Worm (Caenorhabditis elegans) whole organism, L4 larva: ENCODE data around the gene Y46G5A.39.

ENCODE experiments used
- D1046.2 ChIP-seq: fragments of 200-800 bp; sonication (Bioruptor generic); IDR thresholded peaks from 2 replicates; pipeline ENCODE4 v1.3.6; 2022; ENCODE audit warnings: missing genetic modification characterization, missing compliant biosample characterization
- F10B5.3 ChIP-seq: sonication (generic microtip); optimal IDR thresholded peaks from 2 replicates; lab custom pipeline; 2016; ENCODE audit warnings: mild to moderate bottlenecking, missing genetic modification characterization, missing compliant biosample characterization
- F26F4.8 ChIP-seq: fragments of 200-800 bp; sonication (Bioruptor generic); conservative IDR thresholded peaks from 2 replicates; pipeline ENCODE4 v1.3.6; 2022; ENCODE audit warnings: missing genetic modification characterization, missing compliant biosample characterization
- F37D6.2 ChIP-seq: sonication (generic microtip); optimal IDR thresholded peaks from 2 replicates; lab custom pipeline; 2016; ENCODE audit warnings: mild to moderate bottlenecking, missing genetic modification characterization, missing compliant biosample characterization
- F44E2.7 ChIP-seq: fragments of 200-800 bp; sonication (Bioruptor generic); IDR thresholded peaks from 2 replicates; pipeline ENCODE4 v2.1.2; 2022; ENCODE audit warnings: missing genetic modification characterization, missing compliant biosample characterization
- T26A8.4 ChIP-seq: fragments of 200-800 bp; sonication (Bioruptor generic); IDR thresholded peaks from 2 replicates; pipeline ENCODE4 v1.3.6; 2022; ENCODE audit warnings: missing genetic modification characterization, missing compliant biosample characterization
- Y105C5A.15 ChIP-seq: fragments of 200-800 bp; sonication (Bioruptor generic); IDR thresholded peaks from 2 replicates; pipeline ENCODE4 v1.3.6; 2022; ENCODE audit warnings: missing genetic modification characterization, missing compliant biosample characterization
- aha-1 ChIP-seq: fragments of 150-350 bp; peaks from one replicate; lab custom pipeline; 2014; ENCODE audit warnings: missing biosample characterization, missing genetic modification characterization
- ama-1 ChIP-seq: fragments of 150-350 bp; optimal IDR thresholded peaks from 2 replicates; lab custom pipeline; 2014; ENCODE audit warnings: inconsistent platforms, mixed read lengths
- ceh-28 ChIP-seq: fragments of 150-350 bp; optimal IDR thresholded peaks from 2 replicates; lab custom pipeline; 2014; ENCODE audit warnings: missing biosample characterization, missing genetic modification reagents, missing genetic modification characterization
- ceh-32 ChIP-seq: sonication (generic microtip); optimal IDR thresholded peaks from 2 replicates; lab custom pipeline; 2016; ENCODE audit warnings: mild to moderate bottlenecking, missing genetic modification characterization, missing compliant biosample characterization; ENCODE audit not compliant: poor library complexity
- ceh-62 ChIP-seq: sonication (generic microtip); optimal IDR thresholded peaks from 2 replicates; lab custom pipeline; 2017; ENCODE audit warnings: missing biosample characterization, missing genetic modification characterization
- ces-1 ChIP-seq: fragments of 150-350 bp; sonication (generic microtip); optimal IDR thresholded peaks from 4 replicates; lab custom pipeline; 2014; ENCODE audit warnings: missing biosample characterization, missing genetic modification reagents, missing genetic modification characterization
- daf-16 ChIP-seq, 3 experiments: sonication (generic microtip); optimal IDR thresholded peaks; 2 replicates each; lab custom pipeline; 2016 to 2017; ENCODE audit warnings: missing genetic modification characterization in 3 of 3, missing genetic modification reagents in 3 of 3, mild to moderate bottlenecking in 2 of 3, missing compliant biosample characterization in 2 of 3, missing biosample characterization in 1 of 3, moderate library complexity in 1 of 3
- daf-19 ChIP-seq: fragments of 200-800 bp; sonication (Bioruptor generic); conservative IDR thresholded peaks from 2 replicates; pipeline ENCODE4 v1.3.6; 2022; ENCODE audit warnings: missing genetic modification characterization, missing compliant biosample characterization
- dmd-6 ChIP-seq: fragments of 200-800 bp; sonication (Bioruptor generic); IDR thresholded peaks from 2 replicates; pipeline ENCODE4 v1.3.6; 2022; ENCODE audit warnings: missing genetic modification reagents, missing genetic modification characterization, missing compliant biosample characterization
- dmd-8 ChIP-seq: fragments of 200-800 bp; sonication (Bioruptor generic); IDR thresholded peaks from 2 replicates; pipeline ENCODE4 v1.3.6; 2022; ENCODE audit warnings: missing genetic modification characterization, missing compliant biosample characterization
- dve-1 ChIP-seq: sonication (generic microtip); optimal IDR thresholded peaks from 2 replicates; lab custom pipeline; 2017; ENCODE audit warnings: antibody characterized with exemption, mild to moderate bottlenecking, missing genetic modification characterization, missing compliant biosample characterization; ENCODE audit not compliant: insufficient read depth
- egl-27 ChIP-seq: sonication (generic microtip); optimal IDR thresholded peaks from 3 replicates; lab custom pipeline; 2017; ENCODE audit warnings: missing biosample characterization, missing genetic modification reagents, missing genetic modification characterization
- gei-8 ChIP-seq: fragments of 200-800 bp; sonication (Bioruptor generic); optimal IDR thresholded peaks from 2 replicates; lab custom pipeline; 2018; ENCODE audit warnings: mild to moderate bottlenecking, missing genetic modification characterization, missing compliant biosample characterization
- hlh-11 ChIP-seq: fragments of 200-800 bp; sonication (Bioruptor generic); optimal IDR thresholded peaks from 2 replicates; lab custom pipeline; 2018; ENCODE audit warnings: mild to moderate bottlenecking, missing genetic modification characterization, missing compliant biosample characterization
- hlh-30 ChIP-seq: sonication (generic microtip); optimal IDR thresholded peaks from 2 replicates; lab custom pipeline; 2017; ENCODE audit warnings: antibody characterized with exemption, mild to moderate bottlenecking, missing genetic modification characterization, missing compliant biosample characterization; ENCODE audit not compliant: insufficient read depth
- lin-38 ChIP-seq: fragments of 200-800 bp; sonication (Bioruptor generic); IDR thresholded peaks from 2 replicates; pipeline ENCODE4 v1.3.6; 2022; ENCODE audit warnings: missing genetic modification reagents, missing genetic modification characterization, missing compliant biosample characterization
- madf-5 ChIP-seq, 2 experiments: fragments of 200-800 bp; sonication (Bioruptor generic); IDR thresholded peaks; 2 replicates each; pipeline ENCODE4 v1.3.6; 2022; ENCODE audit warnings: missing compliant biosample characterization in 2 of 2, missing genetic modification characterization in 2 of 2
- madf-9 ChIP-seq: fragments of 200-800 bp; sonication (Bioruptor generic); conservative IDR thresholded peaks from 2 replicates; pipeline ENCODE4 v1.3.6; 2022; ENCODE audit warnings: missing genetic modification reagents, missing genetic modification characterization, missing compliant biosample characterization
- mep-1 ChIP-seq: fragments of 150-350 bp; sonication (generic microtip); optimal IDR thresholded peaks from 3 replicates; lab custom pipeline; 2014; ENCODE audit warnings: missing biosample characterization, missing genetic modification characterization
- mxl-2 ChIP-seq: fragments of 200-800 bp; sonication (Bioruptor generic); conservative IDR thresholded peaks from 2 replicates; pipeline ENCODE4 v1.3.6; 2022; ENCODE audit warnings: missing genetic modification reagents, missing genetic modification characterization, missing compliant biosample characterization
- nhr-102 ChIP-seq: sonication (generic microtip); optimal IDR thresholded peaks from 2 replicates; lab custom pipeline; 2016; ENCODE audit warnings: mild to moderate bottlenecking, missing genetic modification characterization, moderate library complexity, missing compliant biosample characterization
- nhr-237 ChIP-seq: sonication (generic microtip); optimal IDR thresholded peaks from 2 replicates; lab custom pipeline; 2017; ENCODE audit warnings: missing biosample characterization, missing genetic modification characterization
- nhr-41 ChIP-seq: fragments of 200-800 bp; sonication (Bioruptor generic); IDR thresholded peaks from 2 replicates; pipeline ENCODE4 v1.3.6; 2022; ENCODE audit warnings: missing genetic modification reagents, missing genetic modification characterization, missing compliant biosample characterization
- nhr-42 ChIP-seq: fragments of 200-800 bp; sonication (Bioruptor generic); IDR thresholded peaks from 2 replicates; pipeline ENCODE4 v1.3.6; 2022; ENCODE audit warnings: missing genetic modification characterization, missing compliant biosample characterization
- nhr-48 ChIP-seq: sonication (generic microtip); optimal IDR thresholded peaks from 2 replicates; lab custom pipeline; 2016; ENCODE audit warnings: mild to moderate bottlenecking, missing genetic modification characterization, missing compliant biosample characterization
- nhr-76 ChIP-seq: fragments of 150-350 bp; optimal IDR thresholded peaks from 2 replicates; lab custom pipeline; 2014; ENCODE audit warnings: missing biosample characterization, missing genetic modification characterization
- php-3 ChIP-seq: fragments of 200-800 bp; sonication (Bioruptor generic); IDR thresholded peaks from 2 replicates; pipeline ENCODE4 v1.3.6; 2022; ENCODE audit warnings: missing genetic modification reagents, missing genetic modification characterization, missing compliant biosample characterization
- rbr-2 ChIP-seq: sonication (generic microtip); optimal IDR thresholded peaks from 2 replicates; lab custom pipeline; 2016; ENCODE audit warnings: missing genotype, missing genetic modification characterization, missing compliant biosample characterization
- saeg-2 ChIP-seq: fragments of 200-800 bp; sonication (Bioruptor generic); IDR thresholded peaks from 2 replicates; pipeline ENCODE4 v1.3.6; 2022; ENCODE audit warnings: missing genetic modification reagents, missing genetic modification characterization, missing compliant biosample characterization
- set-16 ChIP-seq: fragments of 200-800 bp; sonication (Bioruptor generic); IDR thresholded peaks from 2 replicates; pipeline ENCODE4 v1.3.6; 2022; ENCODE audit warnings: missing genetic modification reagents, missing genetic modification characterization, missing compliant biosample characterization
- snpc-1.2 ChIP-seq: fragments of 200-800 bp; sonication (Bioruptor generic); IDR thresholded peaks from 2 replicates; pipeline ENCODE4 v1.3.6; 2022; ENCODE audit warnings: missing genetic modification reagents, missing genetic modification characterization, missing compliant biosample characterization
- snpc-4 ChIP-seq: fragments of 150-350 bp; optimal IDR thresholded peaks from 2 replicates; lab custom pipeline; 2014; ENCODE audit warnings: missing biosample characterization, missing genetic modification characterization
- spr-1 ChIP-seq: sonication (generic microtip); optimal IDR thresholded peaks from 2 replicates; lab custom pipeline; 2016; ENCODE audit warnings: mild to moderate bottlenecking, missing genetic modification characterization, missing compliant biosample characterization
- spr-3 ChIP-seq: fragments of 200-800 bp; sonication (Bioruptor generic); optimal IDR thresholded peaks from 2 replicates; lab custom pipeline; 2018; ENCODE audit warnings: mild to moderate bottlenecking, missing genetic modification characterization, missing compliant biosample characterization
- unc-130 ChIP-seq: sonication (generic microtip); optimal IDR thresholded peaks from 2 replicates; lab custom pipeline; 2016; ENCODE audit warnings: missing genetic modification reagents, missing genetic modification characterization, missing compliant biosample characterization
- unc-62 ChIP-seq, 3 experiments: fragments of 150-350 bp in 1 of 3; sonication (generic microtip); optimal IDR thresholded peaks in 2 of 3; peaks in 1 of 3; 1 replicate in 1 of 3; 2 replicates in 2 of 3; lab custom pipeline; 2014 to 2017; ENCODE audit warnings: missing biosample characterization in 3 of 3, missing genetic modification characterization in 3 of 3, missing genetic modification reagents in 3 of 3, missing genotype in 1 of 3
- zag-1 ChIP-seq: fragments of 150-350 bp; optimal IDR thresholded peaks from 2 replicates; lab custom pipeline; 2014; ENCODE audit warnings: missing biosample characterization, missing genetic modification characterization
- zfp-2 ChIP-seq: sonication (generic microtip); optimal IDR thresholded peaks from 2 replicates; lab custom pipeline; 2016; ENCODE audit warnings: mild to moderate bottlenecking, missing genetic modification characterization, missing compliant biosample characterization
- ztf-11 ChIP-seq: fragments of 150-350 bp; optimal IDR thresholded peaks from 2 replicates; lab custom pipeline; 2014; ENCODE audit warnings: missing biosample characterization, missing genetic modification characterization

Gene Y46G5A.39

ce11 chrII:12768167-12768712 lies 14.6 kb upstream of the Y46G5A.39 start, which contains the start of the genes vps-2 and tiar-2 (continued):
- no peak for TF ChIP-seq nhr-237 (tag; lab: Kevin White, UChicago)
- no peak for TF ChIP-seq nhr-76 (tag; lab: Kevin White, UChicago)
- TF ChIP-seq F26F4.8 (GFP tag; lab: Robert Waterston, UW) = no peak
- no peak for TF ChIP-seq snpc-4
- TF ChIP-seq ceh-32 = no peak
- TF ChIP-seq zag-1 (tag; lab: Kevin White, UChicago) = no peak
- TF ChIP-seq dve-1 = peak; percentile 41
- no peak for TF ChIP-seq ceh-62 (tag; lab: Kevin White, UChicago)
- peak; percentile 26 for TF ChIP-seq nhr-102 (tag; lab: Kevin White, UChicago)
- TF ChIP-seq lin-38 = peak; percentile 94
- TF ChIP-seq daf-19 (GFP tag; lab: Robert Waterston, UW) = no peak
- no peak for TF ChIP-seq php-3 (GFP tag; lab: Robert Waterston, UW)
- no peak for TF ChIP-seq zfp-2 (tag; lab: Kevin White, UChicago)
- TF ChIP-seq unc-62 (GFP tag; optimal IDR thresholded peaks at IDR 0.05 in 1 of 2; lab: Kevin White, UChicago) = peak in 1 of 2 experiments; percentile 64
- no peak for TF ChIP-seq unc-62 (tag; optimal IDR thresholded peaks at IDR 0.05; lab: Kevin White, UChicago)
- peak; percentile 62 for TF ChIP-seq rbr-2 (tag; lab: Kevin White, UChicago)
- no peak for TF ChIP-seq egl-27
- TF ChIP-seq set-16 = no peak
- no peak for TF ChIP-seq dmd-8 (GFP tag; lab: Robert Waterston, UW)
- peak; percentile 46 for TF ChIP-seq hlh-11
- TF ChIP-seq F44E2.7 (GFP tag; lab: Robert Waterston, UW) = no peak
- no peak for TF ChIP-seq Y105C5A.15 (GFP tag; lab: Robert Waterston, UW)
- no peak for TF ChIP-seq aha-1 (tag; lab: Kevin White, UChicago)
- TF ChIP-seq F37D6.2 (tag; lab: Kevin White, UChicago) = peak; percentile 41
- no peak for TF ChIP-seq dmd-6 (GFP tag; lab: Robert Waterston, UW)
- TF ChIP-seq ztf-11 = no peak
- no peak for TF ChIP-seq unc-130 (GFP tag; lab: Kevin White, UChicago)
- TF ChIP-seq D1046.2 (GFP tag; lab: Robert Waterston, UW) = no peak
- TF ChIP-seq mep-1 (tag; lab: Kevin White, UChicago) = peak; percentile 77
- peak; percentile 71 for TF ChIP-seq ces-1 (GFP tag; lab: Kevin White, UChicago)
- TF ChIP-seq spr-3 = no peak
- TF ChIP-seq, all 104 proteins: peak for 21

- peak; percentile 86 for TF ChIP-seq set-16
- no peak for TF ChIP-seq madf-9 (GFP tag; lab: Robert Waterston, UW)
These were observed 13.7 kb upstream of the Y46G5A.39 start for ce11 chrII:12767258-12767824.

ce11 chrII:12766443-12767188 lies 13.0 kb upstream of the Y46G5A.39 start:
- TF ChIP-seq egl-27 (no peak), spr-1 (no peak), mxl-2 (no peak), madf-5 (GFP tag; IDR thresholded peaks at IDR 0.05; lab: Robert Waterston, UW) (no peak), gei-8 (GFP tag; lab: Kevin White, UChicago) (no peak), nhr-42 (0 out of 2 replicates have a peak, but pooled peaks have one; percentile 41), ama-1 (lab: Kevin White, UChicago) (no peak), hlh-30 (tag; lab: Kevin White, UChicago) (no peak), nhr-48 (tag; lab: Kevin White, UChicago) (no peak), daf-16 (GFP tag; optimal IDR thresholded peaks at IDR 0.05; lab: Kevin White, UChicago) (no peak), daf-16 (tag; optimal IDR thresholded peaks at IDR 0.05; lab: Kevin White, UChicago) (peak; percentile 22), snpc-1.2 (GFP tag; lab: Robert Waterston, UW) (0 out of 2 replicates have a peak, but pooled peaks have one; percentile 26), unc-62 (GFP tag; optimal IDR thresholded peaks at IDR 0.05 in 1 of 2; lab: Kevin White, UChicago) (no peak), unc-62 (tag; optimal IDR thresholded peaks at IDR 0.05; lab: Kevin White, UChicago) (no peak), F10B5.3 (tag; lab: Kevin White, UChicago) (peak; percentile 42), T26A8.4 (no peak), nhr-76 (tag; lab: Kevin White, UChicago) (no peak), madf-9 (GFP tag; lab: Robert Waterston, UW) (no peak), F44E2.7 (GFP tag; lab: Robert Waterston, UW) (no peak), saeg-2 (GFP tag; lab: Robert Waterston, UW) (no peak), nhr-41 (GFP tag; lab: Robert Waterston, UW) (no peak), ceh-28 (tag; lab: Kevin White, UChicago) (peak; percentile 87)
